Worm (Caenorhabditis elegans): ENCODE results near the gene F09E5.14.

The F09E5.14 gene

DNA sequence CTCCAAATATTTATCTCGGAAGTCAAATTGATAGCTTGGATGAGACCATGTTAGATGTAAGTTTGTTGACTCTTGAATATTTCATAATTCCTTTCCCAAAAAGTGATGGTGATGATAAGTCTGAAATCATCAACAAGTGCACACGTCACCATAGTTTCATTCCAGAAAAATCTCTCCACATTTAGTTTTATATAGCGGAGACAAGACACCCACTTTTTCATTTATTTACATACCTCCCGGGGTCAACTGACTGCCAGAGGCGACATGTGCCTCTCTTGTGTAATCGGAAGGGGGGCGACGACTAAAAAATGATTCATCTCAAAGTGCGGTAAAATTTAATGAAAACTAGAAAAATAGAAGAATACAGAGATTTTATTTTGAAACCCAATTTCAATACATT, 6.4 kb downstream of the F09E5.14 start (continued):
- TF ChIP-seq zfp-2 (tag; optimal IDR thresholded peaks at IDR 0.05), result no peak
- TF ChIP-seq skn-1 (tag; optimal IDR thresholded peaks at IDR 0.05), result no peak
- peak; percentile 42 for TF ChIP-seq dmd-6 (GFP tag; IDR thresholded peaks at IDR 0.05)
- TF ChIP-seq ZK337.2 (GFP tag; IDR thresholded peaks at IDR 0.05), result no peak
- TF ChIP-seq mdl-1 (tag; optimal IDR thresholded peaks at IDR 0.05), result peak in 1 of 2 experiments; percentile 51
- no peak for TF ChIP-seq madf-5 (GFP tag; IDR thresholded peaks at IDR 0.05)
- TF ChIP-seq nhr-10 (tag; optimal IDR thresholded peaks at IDR 0.05), result no peak
- no peak for TF ChIP-seq lir-3 (tag; optimal IDR thresholded peaks at IDR 0.05)
- TF ChIP-seq nhr-42 (GFP tag; IDR thresholded peaks at IDR 0.05), result no peak
- no peak for TF ChIP-seq ceh-62 (tag; optimal IDR thresholded peaks at IDR 0.05)
- no peak for TF ChIP-seq daf-8 (GFP tag; IDR thresholded peaks at IDR 0.05)
- no peak for TF ChIP-seq nhr-102 (tag; optimal IDR thresholded peaks at IDR 0.05)
- TF ChIP-seq tra-1 (GFP tag; IDR thresholded peaks at IDR 0.05), result 0 out of 2 replicates have a peak, but pooled peaks have one; percentile 20
- TF ChIP-seq daf-19 (GFP tag; conservative IDR thresholded peaks at IDR 0.05), result no peak
- TF ChIP-seq snpc-1.2 (GFP tag; IDR thresholded peaks at IDR 0.05), result no peak
- TF ChIP-seq attf-4 (tag; optimal IDR thresholded peaks at IDR 0.05), result no peak
- TF ChIP-seq lin-39 (tag; optimal IDR thresholded peaks at IDR 0.05), result no peak
- TF ChIP-seq nhr-77 (tag; optimal IDR thresholded peaks at IDR 0.05), result peak; percentile 42
- no peak for TF ChIP-seq nhr-111 (GFP tag; optimal IDR thresholded peaks at IDR 0.05)
- TF ChIP-seq lin-13 (GFP tag; optimal IDR thresholded peaks at IDR 0.05), result no peak
- TF ChIP-seq madf-9 (GFP tag; conservative IDR thresholded peaks at IDR 0.05), result no peak
- TF ChIP-seq spr-1 (tag; optimal IDR thresholded peaks at IDR 0.05), result no peak
- no peak for TF ChIP-seq nhr-41 (GFP tag; IDR thresholded peaks at IDR 0.05)
- no peak for TF ChIP-seq mdt-29 (GFP tag; IDR thresholded peaks at IDR 0.05)
- no peak for TF ChIP-seq F37D6.2 (tag; optimal IDR thresholded peaks at IDR 0.05)
- TF ChIP-seq vab-7 (GFP tag; IDR thresholded peaks at IDR 0.05), result no peak
- TF ChIP-seq Y75B8A.6 (GFP tag; IDR thresholded peaks at IDR 0.05), result no peak
- TF ChIP-seq nhr-28 (tag; optimal IDR thresholded peaks at IDR 0.05), result peak; percentile 34
- no peak for TF ChIP-seq daf-12 (tag; optimal IDR thresholded peaks at IDR 0.05)
- TF ChIP-seq lin-38 (GFP tag; IDR thresholded peaks at IDR 0.05), result peak; percentile 8; the same call in 1 of the 2 replicates
- no peak for TF ChIP-seq snpc-4 (tag; optimal IDR thresholded peaks at IDR 0.05)
- TF ChIP-seq Y48G9A.11 (GFP tag; IDR thresholded peaks at IDR 0.05), result no peak
- no peak for TF ChIP-seq F10B5.3 (tag; optimal IDR thresholded peaks at IDR 0.05)

DNA sequence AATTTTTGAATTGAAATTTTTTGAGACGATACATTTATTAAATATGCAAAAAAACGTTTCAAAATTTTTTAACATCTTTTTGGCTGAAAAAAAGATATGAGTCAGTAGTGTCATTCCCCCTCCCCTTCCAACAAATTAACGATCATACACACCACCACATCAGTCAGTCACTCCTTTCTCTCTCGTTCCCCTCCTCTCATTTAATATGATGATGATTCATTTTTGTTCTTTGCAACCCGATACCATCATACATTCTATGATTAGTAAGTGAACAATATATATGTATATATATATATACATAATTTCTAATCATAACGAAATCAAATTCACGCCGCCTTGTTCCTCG, 7.2 kb downstream of the F09E5.14 start:
- TF ChIP-seq zfp-3 (GFP tag; conservative IDR thresholded peaks at IDR 0.05) (no peak), unc-62 (GFP tag; optimal IDR thresholded peaks at IDR 0.05 in 1 of 2) (peak in 1 of 2 experiments; percentile 50), unc-62 (tag; optimal IDR thresholded peaks at IDR 0.05) (no peak), mep-1 (tag; optimal IDR thresholded peaks at IDR 0.05) (peak; percentile 19), nhr-28 (tag; optimal IDR thresholded peaks at IDR 0.05) (peak; percentile 13), egl-43 (GFP tag; IDR thresholded peaks at IDR 0.05) (no peak), tag-97 (GFP tag; IDR thresholded peaks at IDR 0.05) (no peak), hlh-11 (tag; optimal IDR thresholded peaks at IDR 0.05) (no peak), daf-16 (GFP tag; optimal IDR thresholded peaks at IDR 0.05) (no peak), daf-16 (tag; optimal IDR thresholded peaks at IDR 0.05) (peak; percentile 15)

Data from whole organism, L4 larva.